Worm (Caenorhabditis elegans) whole organism, mixed stage, embryonic: Measurements from ENCODE around the gene ncx-9.

Source experiments
- M03D4.4 ChIP-seq: sonication (generic microtip); optimal IDR thresholded peaks from 2 replicates; lab custom pipeline; 2017; ENCODE audit warnings: mild to moderate bottlenecking, missing genetic modification characterization, missing compliant biosample characterization
- bed-3 ChIP-seq: fragments of 200-800 bp; sonication (Bioruptor generic); optimal IDR thresholded peaks from 3 replicates; lab custom pipeline; 2018; ENCODE audit warnings: mild to moderate bottlenecking, missing genetic modification characterization, moderate library complexity, missing compliant biosample characterization
- blmp-1 ChIP-seq: fragments of 150-350 bp; optimal IDR thresholded peaks from 2 replicates; lab custom pipeline; 2014; ENCODE audit warnings: missing biosample characterization, missing genetic modification characterization
- ceh-39 ChIP-seq: fragments of 150-350 bp; optimal IDR thresholded peaks from 2 replicates; lab custom pipeline; 2014; ENCODE audit warnings: missing biosample characterization, missing genetic modification characterization
- ceh-43 ChIP-seq: fragments of 200-800 bp; sonication (Bioruptor generic); optimal IDR thresholded peaks from 2 replicates; lab custom pipeline; 2018; ENCODE audit warnings: mild to moderate bottlenecking, missing genetic modification characterization, moderate library complexity, missing compliant biosample characterization
- ceh-83 ChIP-seq: fragments of 200-800 bp; sonication (Bioruptor generic); optimal IDR thresholded peaks from 2 replicates; lab custom pipeline; 2018; ENCODE audit warnings: mild to moderate bottlenecking, missing genetic modification characterization, missing compliant biosample characterization
- ces-1 ChIP-seq: fragments of 150-350 bp; optimal IDR thresholded peaks from 2 replicates; lab custom pipeline; 2014; ENCODE audit warnings: missing biosample characterization, missing genetic modification reagents, missing genetic modification characterization
- cnd-1 ChIP-seq: fragments of 200-800 bp; sonication (Bioruptor generic); optimal IDR thresholded peaks from 2 replicates; lab custom pipeline; 2018; ENCODE audit warnings: mild to moderate bottlenecking, missing genetic modification characterization, missing compliant biosample characterization
- drap-1 ChIP-seq: fragments of 200-800 bp; sonication (Bioruptor generic); optimal IDR thresholded peaks from 3 replicates; lab custom pipeline; 2018; ENCODE audit warnings: mild to moderate bottlenecking, missing genetic modification characterization, missing compliant biosample characterization
- elt-1 ChIP-seq: sonication (generic microtip); optimal IDR thresholded peaks from 2 replicates; lab custom pipeline; 2017; ENCODE audit warnings: missing genetic modification characterization, mild to moderate bottlenecking, missing compliant biosample characterization, antibody characterized with exemption, moderate library complexity, borderline replicate concordance; ENCODE audit not compliant: insufficient read depth
- elt-3 ChIP-seq: fragments of 150-350 bp; optimal IDR thresholded peaks from 2 replicates; lab custom pipeline; 2014; ENCODE audit warnings: missing biosample characterization, missing genetic modification characterization
- flh-1 ChIP-seq: fragments of 200-800 bp; sonication (Bioruptor generic); optimal IDR thresholded peaks from 2 replicates; lab custom pipeline; 2018; ENCODE audit warnings: mild to moderate bottlenecking, missing genetic modification characterization, moderate library complexity, missing compliant biosample characterization
- ham-2 ChIP-seq: fragments of 200-800 bp; sonication (Bioruptor generic); optimal IDR thresholded peaks from 2 replicates; lab custom pipeline; 2018; ENCODE audit warnings: mild to moderate bottlenecking, missing genetic modification characterization, missing compliant biosample characterization
- hlh-1 ChIP-seq: fragments of 150-350 bp; optimal IDR thresholded peaks from 2 replicates; lab custom pipeline; 2014; ENCODE audit warnings: missing biosample characterization, missing genetic modification reagents, missing genetic modification characterization
- lin-32 ChIP-seq: fragments of 200-800 bp; sonication (Bioruptor generic); optimal IDR thresholded peaks from 2 replicates; lab custom pipeline; 2018; ENCODE audit warnings: mild to moderate bottlenecking, missing genetic modification characterization, missing compliant biosample characterization
- mab-5 ChIP-seq: fragments of 150-350 bp; optimal IDR thresholded peaks from 2 replicates; lab custom pipeline; 2014; ENCODE audit warnings: missing biosample characterization, missing genetic modification characterization
- mls-2 ChIP-seq: sonication (generic microtip); optimal IDR thresholded peaks from 2 replicates; lab custom pipeline; 2016; ENCODE audit warnings: mild to moderate bottlenecking, missing genetic modification characterization, moderate library complexity, missing compliant biosample characterization
- nhr-237 ChIP-seq: fragments of 150-350 bp; optimal IDR thresholded peaks from 2 replicates; lab custom pipeline; 2014; ENCODE audit warnings: missing biosample characterization, missing genetic modification characterization
- nhr-76 ChIP-seq: sonication (generic microtip); optimal IDR thresholded peaks from 2 replicates; lab custom pipeline; 2017; ENCODE audit warnings: missing biosample characterization, missing genetic modification characterization
- pha-4 ChIP-seq: fragments of 150-350 bp; optimal IDR thresholded peaks from 2 replicates; lab custom pipeline; 2018; ENCODE audit warnings: missing biosample characterization, missing genetic modification reagents, missing genetic modification characterization
- sem-2 ChIP-seq: fragments of 200-800 bp; sonication (Bioruptor generic); optimal IDR thresholded peaks from 2 replicates; lab custom pipeline; 2018; ENCODE audit warnings: mild to moderate bottlenecking, missing genetic modification characterization, missing compliant biosample characterization
- snpc-4 ChIP-seq: fragments of 150-350 bp; optimal IDR thresholded peaks from 2 replicates; lab custom pipeline; 2014; ENCODE audit warnings: missing biosample characterization, missing genetic modification characterization
- unc-120 ChIP-seq: sonication (generic microtip); optimal IDR thresholded peaks from 2 replicates; lab custom pipeline; 2017; ENCODE audit warnings: missing genetic modification characterization, missing compliant biosample characterization; ENCODE audit not compliant: poor library complexity, severe bottlenecking
- unc-39 ChIP-seq: fragments of 150-350 bp; optimal IDR thresholded peaks from 2 replicates; lab custom pipeline; 2014; ENCODE audit warnings: missing biosample characterization, missing genetic modification characterization
- unc-62 ChIP-seq: fragments of 150-350 bp; optimal IDR thresholded peaks from 2 replicates; lab custom pipeline; 2014; ENCODE audit warnings: missing biosample characterization, missing genetic modification reagents, missing genetic modification characterization
- zip-8 ChIP-seq: fragments of 150-350 bp; optimal IDR thresholded peaks from 2 replicates; lab custom pipeline; 2014; ENCODE audit warnings: missing biosample characterization, missing genetic modification characterization
- ztf-11 ChIP-seq: fragments of 150-350 bp; optimal IDR thresholded peaks from 2 replicates; lab custom pipeline; 2014; ENCODE audit warnings: missing biosample characterization, missing genetic modification characterization

ncx-9 gene

DNA sequence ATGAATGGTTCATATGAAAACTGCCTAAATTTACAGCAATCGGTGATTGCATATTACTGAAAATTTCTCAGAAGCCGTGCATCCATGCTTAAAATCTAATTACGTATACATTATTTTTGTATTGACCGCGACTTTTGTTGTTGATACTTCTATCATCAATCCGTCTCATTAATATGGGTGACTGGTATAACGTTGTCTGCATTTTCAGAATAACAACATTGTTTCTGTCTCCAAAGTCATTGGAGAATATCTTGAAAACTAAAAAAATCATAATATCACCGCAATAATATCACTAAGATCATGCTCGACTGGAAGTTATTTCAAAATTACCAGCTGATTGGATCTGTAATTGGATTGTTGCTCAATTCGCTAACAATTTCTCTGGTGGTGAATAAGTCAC, 43.6 kb downstream of the ncx-9 start, which contains the start of gene str-207:
TSS of gene str-207 (plus strand) at position 301 of the 400 bp plus-strand sequence.
- TF ChIP-seq zip-8 (tag; lab: Kevin White, UChicago) (no peak), pha-4 (tag; lab: Kevin White, UChicago) (no peak), elt-3 (tag; lab: Kevin White, UChicago) (no peak), lin-32 (GFP tag; lab: Kevin White, UChicago) (no peak)

ce11 chrV:4948635-4949034, 46.4 kb downstream of the ncx-9 start, which contains the start of gene str-209:
Gene str-209, plus strand, starts transcription at chrV:4948935.
- TF ChIP-seq cnd-1 (tag; lab: Kevin White, UChicago) (no peak), drap-1 (no peak), sem-2 (no peak), ceh-39 (tag; lab: Kevin White, UChicago) (no peak), elt-1 (no peak), ceh-83 (GFP tag; lab: Kevin White, UChicago) (no peak), unc-62 (GFP tag; lab: Kevin White, UChicago) (no peak), nhr-76 (tag; lab: Kevin White, UChicago) (no peak), zip-8 (tag; lab: Kevin White, UChicago) (no peak), bed-3 (no peak), ham-2 (GFP tag; lab: Kevin White, UChicago) (no peak), mls-2 (no peak), ces-1 (no peak), blmp-1 (tag; lab: Kevin White, UChicago) (no peak), elt-3 (tag; lab: Kevin White, UChicago) (no peak)

ce11 chrV:4944219-4944618, 50.8 kb downstream of the ncx-9 start, which contains the start of gene str-211:
Gene str-211, minus strand, starts transcription at chrV:4944319.
- TF ChIP-seq snpc-4 (tag; lab: Kevin White, UChicago) (no peak), mab-5 (tag; lab: Kevin White, UChicago) (no peak), bed-3 (no peak), nhr-237 (tag; lab: Kevin White, UChicago) (no peak), unc-39 (tag; lab: Kevin White, UChicago) (no peak), hlh-1 (tag; lab: Kevin White, UChicago) (no peak), lin-32 (GFP tag; lab: Kevin White, UChicago) (no peak), zip-8 (tag; lab: Kevin White, UChicago) (no peak), flh-1 (GFP tag; lab: Kevin White, UChicago) (no peak), unc-120 (no peak), M03D4.4 (tag; lab: Kevin White, UChicago) (no peak), cnd-1 (tag; lab: Kevin White, UChicago) (no peak), ceh-43 (no peak), ztf-11 (tag; lab: Kevin White, UChicago) (no peak), elt-1 (no peak), unc-62 (GFP tag; lab: Kevin White, UChicago) (no peak)
